Worm (Caenorhabditis elegans): ENCODE data around the gene efn-4.

The efn-4 gene

DNA sequence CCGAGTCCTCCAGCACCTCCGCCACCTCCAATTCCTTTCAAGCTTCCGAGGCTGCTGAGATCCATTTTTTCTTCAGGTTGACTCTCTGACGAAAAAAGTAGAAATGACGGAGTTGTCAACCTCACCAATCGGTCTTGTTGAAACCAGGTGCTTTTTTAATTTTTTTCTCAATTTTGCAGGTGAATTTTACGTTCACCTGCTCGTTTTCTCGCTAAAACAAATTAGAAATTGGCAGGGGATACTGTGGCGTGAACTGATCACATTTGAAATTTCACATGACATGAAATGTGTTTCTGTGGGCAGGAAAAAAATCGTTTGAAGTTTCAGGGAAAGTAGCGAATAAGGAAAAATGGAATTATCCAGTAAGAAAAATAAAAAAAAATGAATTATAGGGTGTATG lies 33.3 kb downstream of the efn-4 start, which contains the start of gene C18H7.6:
Gene C18H7.6 (minus strand): TSS at position 104 of the 400 bp plus-strand sequence.
- no peak for TF ChIP-seq hlh-13 (GFP tag; optimal IDR thresholded peaks at IDR 0.05)
- no peak for TF ChIP-seq sox-2 (GFP tag; IDR thresholded peaks at IDR 0.05)
- no peak for TF ChIP-seq ama-1 (optimal IDR thresholded peaks at IDR 0.05)
- no peak for TF ChIP-seq lin-11 (tag; optimal IDR thresholded peaks at IDR 0.05)
- TF ChIP-seq pax-1 (tag; optimal IDR thresholded peaks at IDR 0.05), result no peak
- TF ChIP-seq ceh-34 (tag; optimal IDR thresholded peaks at IDR 0.05), result no peak
- TF ChIP-seq unc-86 (tag; optimal IDR thresholded peaks at IDR 0.05), result no peak
- no peak for TF ChIP-seq hlh-8 (tag; optimal IDR thresholded peaks at IDR 0.05)
- no peak for TF ChIP-seq pha-2 (tag; optimal IDR thresholded peaks at IDR 0.05)
- no peak for TF ChIP-seq T23F11.4 (GFP tag; optimal IDR thresholded peaks at IDR 0.05)
- no peak for TF ChIP-seq ceh-14 (tag; optimal IDR thresholded peaks at IDR 0.05)
- TF ChIP-seq tbx-7 (tag; optimal IDR thresholded peaks at IDR 0.05), result no peak
- no peak for TF ChIP-seq ceh-22 (tag; optimal IDR thresholded peaks at IDR 0.05)
- no peak for TF ChIP-seq dve-1 (tag; optimal IDR thresholded peaks at IDR 0.05)
- TF ChIP-seq pros-1 (tag; optimal IDR thresholded peaks at IDR 0.05), result no peak
- TF ChIP-seq unc-3 (GFP tag; conservative IDR thresholded peaks at IDR 0.05), result no peak
- TF ChIP-seq unc-3 (tag; optimal IDR thresholded peaks at IDR 0.05), result no peak
- no peak for TF ChIP-seq hlh-6 (tag; optimal IDR thresholded peaks at IDR 0.05)
- no peak for TF ChIP-seq ref-2 (tag; optimal IDR thresholded peaks at IDR 0.05)

DNA sequence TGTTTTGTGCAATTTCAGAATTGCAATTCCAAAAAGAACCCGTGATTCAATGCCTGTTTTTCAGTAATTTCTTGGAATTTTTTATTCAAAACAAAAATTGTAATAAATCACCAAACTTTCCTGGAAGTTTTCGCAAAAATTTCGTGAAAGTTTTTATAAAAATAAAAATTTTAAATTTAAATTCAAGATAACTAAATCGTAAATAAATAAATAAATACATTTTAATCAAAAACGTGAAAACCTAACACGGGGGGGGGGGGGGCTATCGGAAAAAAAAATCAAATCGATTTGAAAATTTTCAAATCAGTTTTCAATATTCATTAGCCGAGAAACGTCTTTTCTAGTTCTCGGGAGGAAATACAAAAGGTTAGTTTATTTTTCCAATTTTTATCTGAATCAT lies 34.0 kb downstream of the efn-4 start, which contains the start of gene C18H7.4:
Gene C18H7.4 (plus strand): TSS at position 301 of the 400 bp plus-strand sequence.
- no peak for TF ChIP-seq madf-2 (tag; optimal IDR thresholded peaks at IDR 0.05)
- no peak for TF ChIP-seq dve-1 (tag; optimal IDR thresholded peaks at IDR 0.05)
- no peak for TF ChIP-seq pha-2 (tag; optimal IDR thresholded peaks at IDR 0.05)
- TF ChIP-seq sox-2 (GFP tag; IDR thresholded peaks at IDR 0.05), result no peak
- no peak for TF ChIP-seq unc-3 (GFP tag; conservative IDR thresholded peaks at IDR 0.05)
- no peak for TF ChIP-seq unc-3 (tag; optimal IDR thresholded peaks at IDR 0.05)
- no peak for TF ChIP-seq ama-1 (optimal IDR thresholded peaks at IDR 0.05)

DNA sequence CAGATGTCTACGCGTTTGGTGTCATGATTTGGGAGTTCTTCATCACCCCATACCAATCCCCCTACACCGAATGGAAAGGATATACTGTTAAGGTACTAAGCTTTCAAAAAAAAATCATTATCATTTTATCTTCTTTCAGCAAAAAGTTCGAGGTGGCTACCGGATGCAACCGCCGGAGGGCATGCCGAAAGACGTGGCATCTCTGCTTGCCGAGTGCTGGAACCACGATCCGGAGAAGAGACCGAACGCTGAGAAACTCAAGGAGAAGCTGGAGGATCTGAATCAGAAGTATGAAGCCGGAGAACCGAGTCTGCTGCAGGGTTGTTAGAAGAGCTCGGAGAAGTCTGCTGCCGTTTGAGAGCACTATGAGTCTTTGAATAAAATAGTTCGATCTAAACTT lies 35.8 kb downstream of the efn-4 start:
- TF ChIP-seq pqm-1 (tag; optimal IDR thresholded peaks at IDR 0.05) (no peak), unc-55 (GFP tag; optimal IDR thresholded peaks at IDR 0.05) (no peak), T23F11.4 (GFP tag; optimal IDR thresholded peaks at IDR 0.05) (no peak)

DNA sequence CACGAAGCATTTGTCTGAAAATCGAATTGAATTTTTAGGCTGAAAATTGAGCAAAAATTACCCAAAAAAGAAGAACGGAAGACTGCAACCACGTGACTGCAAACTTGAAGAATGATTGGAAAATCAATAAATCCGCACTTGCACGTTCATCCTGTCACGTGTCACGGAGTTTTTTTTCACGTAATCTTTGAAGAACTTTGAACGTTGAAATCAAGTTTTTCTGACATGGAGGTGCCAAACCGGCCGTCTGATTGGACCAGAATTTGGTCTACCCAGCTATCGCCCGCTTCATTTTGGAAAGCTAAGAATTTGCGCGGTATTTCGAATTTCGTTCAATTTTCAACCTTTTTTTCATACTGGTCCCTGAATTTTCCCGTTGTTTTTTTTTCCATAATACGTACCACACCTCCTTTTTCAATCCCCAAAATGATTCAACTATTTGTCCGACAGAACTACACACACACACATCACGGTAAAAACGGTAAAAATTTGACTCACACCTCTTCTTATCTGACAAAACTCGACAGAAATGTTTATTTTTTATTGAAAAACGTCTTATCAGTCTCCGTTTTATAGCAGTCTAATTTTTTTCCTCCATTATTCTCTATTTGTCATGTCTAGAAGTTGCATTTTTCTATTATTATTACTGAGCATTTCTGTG lies 37.4 kb downstream of the efn-4 start, which contains the start of the genes C18H7.7 and C18H7.11:
Gene C18H7.7 (minus strand): TSS at position 101 of the 661 bp plus-strand sequence.
Gene C18H7.11 (plus strand): TSS at position 611 of the 661 bp plus-strand sequence.
- TF ChIP-seq ceh-18 (tag; optimal IDR thresholded peaks at IDR 0.05) (no peak), hlh-30 (tag; optimal IDR thresholded peaks at IDR 0.05; ENCODE audit: insufficient read depth) (peak; percentile 9)

DNA sequence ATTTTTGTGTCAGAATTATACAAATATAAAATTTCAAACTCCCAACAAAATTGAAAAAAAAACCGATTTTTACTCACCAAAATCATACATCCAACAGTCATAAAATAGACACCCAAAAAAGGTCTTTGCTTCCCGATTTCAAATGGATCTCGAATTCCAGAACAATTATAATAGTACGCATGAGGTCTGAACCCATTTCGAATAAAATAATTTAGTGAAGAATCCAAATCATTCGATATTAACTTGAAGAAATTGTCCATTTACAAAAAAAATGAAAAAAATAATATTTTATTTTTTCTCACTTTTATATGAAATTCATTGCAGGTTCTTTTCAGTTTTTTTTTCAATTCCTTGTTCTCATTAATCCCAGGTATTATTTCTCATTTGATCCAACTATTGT lies 42.6 kb downstream of the efn-4 start, which contains the start of gene srt-59:
Gene srt-59 (minus strand): TSS at position 101 of the 400 bp plus-strand sequence.
- TF ChIP-seq nhr-11 (tag; optimal IDR thresholded peaks at IDR 0.05) (no peak), ceh-34 (tag; optimal IDR thresholded peaks at IDR 0.05) (no peak)

DNA sequence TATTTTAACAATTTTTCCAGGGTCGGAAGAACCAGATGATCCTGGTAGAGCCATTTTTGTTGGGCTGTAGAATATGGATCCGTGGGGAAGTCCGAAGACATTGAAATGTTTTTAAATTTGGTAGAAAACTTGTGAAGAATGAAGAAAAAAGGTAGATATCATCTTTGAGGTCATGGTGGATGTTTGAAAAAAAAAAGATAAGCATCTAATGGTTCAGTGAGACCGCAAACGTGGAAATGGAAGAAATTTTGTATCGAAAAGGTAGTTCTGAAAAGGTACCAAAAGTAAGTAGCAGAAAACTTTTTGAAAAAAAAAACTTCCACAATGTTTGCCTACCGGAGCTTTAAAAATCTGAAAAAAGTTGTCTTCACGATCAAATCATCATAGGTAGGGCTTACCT lies 44.5 kb downstream of the efn-4 start, which contains the start of gene prmt-4:
Gene prmt-4 (minus strand): TSS at position 101 of the 400 bp plus-strand sequence.
- TF ChIP-seq ahr-1 (tag; optimal IDR thresholded peaks at IDR 0.05) (no peak), elt-2 (tag; optimal IDR thresholded peaks at IDR 0.05) (no peak), sox-4 (tag; optimal IDR thresholded peaks at IDR 0.05) (no peak), unc-42 (tag; optimal IDR thresholded peaks at IDR 0.05) (no peak), gmeb-2 (tag; optimal IDR thresholded peaks at IDR 0.05) (no peak), zip-5 (tag; optimal IDR thresholded peaks at IDR 0.05) (no peak), ceh-6 (GFP tag; optimal IDR thresholded peaks at IDR 0.05) (no peak), ref-2 (tag; optimal IDR thresholded peaks at IDR 0.05) (no peak), rnt-1 (tag; optimal IDR thresholded peaks at IDR 0.05) (no peak)
